Worm (Caenorhabditis elegans) whole organism, late embryonic: ENCODE results near the gene F56C3.4.

Experiments
- C08G9.2 ChIP-seq: sonication (generic microtip); optimal IDR thresholded peaks from 2 replicates; lab custom pipeline; 2016; ENCODE audit warnings: mild to moderate bottlenecking, missing genetic modification characterization, moderate library complexity, missing compliant biosample characterization
- C38D4.7 ChIP-seq: fragments of 200-800 bp; sonication (Bioruptor generic); optimal IDR thresholded peaks from 2 replicates; lab custom pipeline; 2018; ENCODE audit warnings: mild to moderate bottlenecking, missing genetic modification characterization, moderate library complexity, missing compliant biosample characterization
- F13H6.1 ChIP-seq: sonication (generic microtip); optimal IDR thresholded peaks from 2 replicates; lab custom pipeline; 2016; ENCODE audit warnings: missing genetic modification characterization, missing compliant biosample characterization
- K09A11.1 ChIP-seq: sonication (generic microtip); optimal IDR thresholded peaks from 2 replicates; lab custom pipeline; 2017; ENCODE audit warnings: antibody characterized with exemption, mild to moderate bottlenecking, missing genetic modification characterization, missing compliant biosample characterization; ENCODE audit not compliant: insufficient read depth
- Y22D7AL.16 ChIP-seq: sonication (generic microtip); optimal IDR thresholded peaks from 2 replicates; lab custom pipeline; 2016; ENCODE audit warnings: missing genetic modification characterization, missing compliant biosample characterization
- ahr-1 ChIP-seq: sonication (generic microtip); optimal IDR thresholded peaks from 2 replicates; lab custom pipeline; 2016; ENCODE audit warnings: missing genetic modification characterization, missing compliant biosample characterization
- ama-1 ChIP-seq: fragments of 150-350 bp; optimal IDR thresholded peaks from 2 replicates; lab custom pipeline; 2014
- ceh-14 ChIP-seq: sonication (generic microtip); optimal IDR thresholded peaks from 2 replicates; lab custom pipeline; 2016; ENCODE audit warnings: missing genotype, missing genetic modification characterization, missing compliant biosample characterization
- ceh-18 ChIP-seq: sonication (generic microtip); optimal IDR thresholded peaks from 2 replicates; lab custom pipeline; 2016; ENCODE audit warnings: missing genetic modification characterization, missing compliant biosample characterization
- ceh-2 ChIP-seq: sonication (generic microtip); optimal IDR thresholded peaks from 2 replicates; lab custom pipeline; 2016; ENCODE audit warnings: missing genotype, missing genetic modification characterization, missing compliant biosample characterization
- ceh-24 ChIP-seq: sonication (generic microtip); optimal IDR thresholded peaks from 2 replicates; lab custom pipeline; 2016; ENCODE audit warnings: mild to moderate bottlenecking, missing genetic modification characterization, missing compliant biosample characterization
- ceh-30 ChIP-seq: fragments of 150-350 bp; optimal IDR thresholded peaks from 2 replicates; lab custom pipeline; 2014; ENCODE audit warnings: missing biosample characterization, missing genetic modification characterization
- ceh-31 ChIP-seq: sonication (generic microtip); optimal IDR thresholded peaks from 2 replicates; lab custom pipeline; 2016; ENCODE audit warnings: missing genetic modification characterization, missing compliant biosample characterization
- ceh-34 ChIP-seq: sonication (generic microtip); optimal IDR thresholded peaks from 2 replicates; lab custom pipeline; 2016; ENCODE audit warnings: mild to moderate bottlenecking, missing genetic modification characterization, missing compliant biosample characterization
- ceh-45 ChIP-seq: fragments of 200-800 bp; sonication (Bioruptor generic); IDR thresholded peaks from 2 replicates; pipeline ENCODE4 v1.3.6; 2022; ENCODE audit warnings: missing genetic modification reagents, missing genetic modification characterization, missing compliant biosample characterization
- ceh-48 ChIP-seq: sonication (generic microtip); optimal IDR thresholded peaks from 2 replicates; lab custom pipeline; 2016; ENCODE audit warnings: missing genetic modification characterization, inconsistent platforms, missing compliant biosample characterization
- ceh-6 ChIP-seq: fragments of 200-800 bp; sonication (Bioruptor generic); optimal IDR thresholded peaks from 2 replicates; lab custom pipeline; 2018; ENCODE audit warnings: mild to moderate bottlenecking, missing genetic modification characterization, missing compliant biosample characterization
- che-1 ChIP-seq: sonication (generic microtip); optimal IDR thresholded peaks from 2 replicates; lab custom pipeline; 2016; ENCODE audit warnings: mild to moderate bottlenecking, missing genetic modification characterization, missing compliant biosample characterization
- dmd-4 ChIP-seq: sonication (generic microtip); optimal IDR thresholded peaks from 2 replicates; lab custom pipeline; 2016; ENCODE audit warnings: borderline replicate concordance, missing genetic modification characterization, missing compliant biosample characterization
- elt-2 ChIP-seq: sonication (generic microtip); optimal IDR thresholded peaks from 2 replicates; lab custom pipeline; 2016; ENCODE audit warnings: missing genetic modification reagents, missing genetic modification characterization, missing compliant biosample characterization
- ets-4 ChIP-seq: sonication (generic microtip); optimal IDR thresholded peaks from 2 replicates; lab custom pipeline; 2016; ENCODE audit warnings: missing genetic modification characterization, missing compliant biosample characterization
- eyg-1 ChIP-seq: sonication (generic microtip); optimal IDR thresholded peaks from 2 replicates; lab custom pipeline; 2016; ENCODE audit warnings: missing genotype, missing genetic modification characterization, missing compliant biosample characterization
- fax-1 ChIP-seq: sonication (generic microtip); optimal IDR thresholded peaks from 2 replicates; lab custom pipeline; 2016; ENCODE audit warnings: missing genotype, missing genetic modification characterization, missing compliant biosample characterization
- fkh-6 ChIP-seq: sonication (generic microtip); optimal IDR thresholded peaks from 2 replicates; lab custom pipeline; 2016; ENCODE audit warnings: missing genetic modification characterization, missing compliant biosample characterization
- gmeb-2 ChIP-seq: sonication (generic microtip); optimal IDR thresholded peaks from 2 replicates; lab custom pipeline; 2016; ENCODE audit warnings: missing genetic modification characterization, inconsistent platforms, missing compliant biosample characterization
- hlh-13 ChIP-seq: fragments of 200-800 bp; sonication (Bioruptor generic); optimal IDR thresholded peaks from 2 replicates; lab custom pipeline; 2018; ENCODE audit warnings: mild to moderate bottlenecking, missing genetic modification characterization, missing compliant biosample characterization
- hlh-15 ChIP-seq: sonication (generic microtip); optimal IDR thresholded peaks from 2 replicates; lab custom pipeline; 2016; ENCODE audit warnings: missing genetic modification characterization, missing compliant biosample characterization
- lin-11 ChIP-seq: fragments of 200-800 bp; sonication (Bioruptor generic); optimal IDR thresholded peaks from 2 replicates; lab custom pipeline; 2018; ENCODE audit warnings: mild to moderate bottlenecking, missing genetic modification characterization, missing compliant biosample characterization
- madf-2 ChIP-seq: sonication (generic microtip); optimal IDR thresholded peaks from 2 replicates; lab custom pipeline; 2017; ENCODE audit warnings: missing genetic modification characterization, missing compliant biosample characterization
- mec-3 ChIP-seq: sonication (generic microtip); optimal IDR thresholded peaks from 2 replicates; lab custom pipeline; 2016; ENCODE audit warnings: borderline replicate concordance, missing genetic modification characterization, missing compliant biosample characterization
- nfya-1 ChIP-seq: sonication (generic microtip); optimal IDR thresholded peaks from 2 replicates; lab custom pipeline; 2017; ENCODE audit warnings: missing genetic modification characterization, mild to moderate bottlenecking, missing compliant biosample characterization, antibody characterized with exemption, moderate library complexity
- nhr-11 ChIP-seq: fragments of 150-350 bp; optimal IDR thresholded peaks from 2 replicates; lab custom pipeline; 2014; ENCODE audit warnings: missing biosample characterization, missing genetic modification characterization
- nhr-232 ChIP-seq: sonication (generic microtip); optimal IDR thresholded peaks from 2 replicates; lab custom pipeline; 2016; ENCODE audit warnings: missing genetic modification characterization, missing compliant biosample characterization
- npax-4 ChIP-seq: sonication (generic microtip); optimal IDR thresholded peaks from 2 replicates; lab custom pipeline; 2016; ENCODE audit warnings: missing genetic modification characterization, missing compliant biosample characterization
- odd-2 ChIP-seq: sonication (generic microtip); optimal IDR thresholded peaks from 2 replicates; lab custom pipeline; 2017; ENCODE audit warnings: antibody characterized with exemption, mild to moderate bottlenecking, missing genetic modification characterization, missing compliant biosample characterization
- pat-9 ChIP-seq: fragments of 200-800 bp; sonication (Bioruptor generic); optimal IDR thresholded peaks from 2 replicates; lab custom pipeline; 2018; ENCODE audit warnings: mild to moderate bottlenecking, missing genetic modification characterization, moderate library complexity, missing compliant biosample characterization
- pax-1 ChIP-seq: fragments of 150-350 bp; optimal IDR thresholded peaks from 2 replicates; lab custom pipeline; 2014; ENCODE audit warnings: missing biosample characterization, missing genetic modification characterization
- pha-2 ChIP-seq: sonication (generic microtip); optimal IDR thresholded peaks from 2 replicates; lab custom pipeline; 2017; ENCODE audit warnings: mild to moderate bottlenecking, missing genetic modification characterization, missing compliant biosample characterization
- pha-4 ChIP-seq: fragments of 150-350 bp; optimal IDR thresholded peaks from 2 replicates; lab custom pipeline; 2018; ENCODE audit warnings: missing biosample characterization, missing genetic modification reagents, missing genetic modification characterization
- pqm-1 ChIP-seq: sonication (generic microtip); optimal IDR thresholded peaks from 2 replicates; lab custom pipeline; 2016; ENCODE audit warnings: missing genetic modification characterization, missing compliant biosample characterization
- pros-1 ChIP-seq: fragments of 150-350 bp; optimal IDR thresholded peaks from 2 replicates; lab custom pipeline; 2014; ENCODE audit warnings: missing biosample characterization, missing genetic modification reagents, missing genetic modification characterization
- ref-2 ChIP-seq: sonication (generic microtip); optimal IDR thresholded peaks from 2 replicates; lab custom pipeline; 2016; ENCODE audit warnings: missing genetic modification characterization, missing compliant biosample characterization
- rnt-1 ChIP-seq: sonication (generic microtip); optimal IDR thresholded peaks from 2 replicates; lab custom pipeline; 2016; ENCODE audit warnings: missing genetic modification characterization, missing compliant biosample characterization
- sdc-2 ChIP-seq: sonication (generic microtip); optimal IDR thresholded peaks from 2 replicates; lab custom pipeline; 2016; ENCODE audit warnings: missing genotype, missing genetic modification characterization, missing compliant biosample characterization
- tbx-2 ChIP-seq: sonication (generic microtip); optimal IDR thresholded peaks from 2 replicates; lab custom pipeline; 2016; ENCODE audit warnings: missing genetic modification characterization, missing compliant biosample characterization
- tbx-7 ChIP-seq: sonication (generic microtip); optimal IDR thresholded peaks from 2 replicates; lab custom pipeline; 2016; ENCODE audit warnings: missing genotype, missing genetic modification characterization, missing compliant biosample characterization
- ttx-3 ChIP-seq: sonication (generic microtip); optimal IDR thresholded peaks from 2 replicates; lab custom pipeline; 2016; ENCODE audit warnings: missing genetic modification reagents, missing genetic modification characterization, missing compliant biosample characterization
- unc-42 ChIP-seq: sonication (generic microtip); optimal IDR thresholded peaks from 2 replicates; lab custom pipeline; 2016; ENCODE audit warnings: missing genotype, missing genetic modification characterization, missing compliant biosample characterization
- unc-55 ChIP-seq: sonication (generic microtip); optimal IDR thresholded peaks from 2 replicates; lab custom pipeline; 2017; ENCODE audit warnings: missing biosample characterization, missing genetic modification reagents, missing genetic modification characterization
- unc-86 ChIP-seq: sonication (generic microtip); optimal IDR thresholded peaks from 2 replicates; lab custom pipeline; 2016; ENCODE audit warnings: missing genetic modification characterization, missing compliant biosample characterization
- zip-5 ChIP-seq: sonication (generic microtip); optimal IDR thresholded peaks from 2 replicates; lab custom pipeline; 2016; ENCODE audit warnings: missing genetic modification characterization, missing compliant biosample characterization
- ztf-16 ChIP-seq: sonication (generic microtip); optimal IDR thresholded peaks from 2 replicates; lab custom pipeline; 2017; ENCODE audit warnings: missing genetic modification characterization, missing compliant biosample characterization

The F56C3.4 gene

ce11 chrX:1381565-1381964 is 21.0 kb upstream of the F56C3.4 start, which contains the start of gene F56C3.10:
Gene F56C3.10 (minus strand): TSS chrX:1381665.
- TF ChIP-seq tbx-7 (tag; lab: Kevin White, UChicago) (no peak), sdc-2 (tag; lab: Kevin White, UChicago) (no peak)

- TF ChIP-seq ttx-3 (tag; lab: Kevin White, UChicago), result peak; percentile 83
- peak; percentile 80 for TF ChIP-seq hlh-13
- peak; percentile 1 for TF ChIP-seq odd-2 (tag; lab: Kevin White, UChicago)
- peak; percentile 85 for TF ChIP-seq Y22D7AL.16 (tag; lab: Kevin White, UChicago)
- TF ChIP-seq nfya-1 (tag; lab: Kevin White, UChicago), result peak; percentile 77
- TF ChIP-seq ztf-16, result peak; percentile 84
- TF ChIP-seq ceh-6 (GFP tag; lab: Kevin White, UChicago), result peak; percentile 90
- no peak for TF ChIP-seq K09A11.1
- TF ChIP-seq lin-11 (tag; lab: Kevin White, UChicago), result peak; percentile 76
- TF ChIP-seq che-1 (tag; lab: Kevin White, UChicago), result peak; percentile 86
- peak; percentile 97 for TF ChIP-seq sdc-2 (tag; lab: Kevin White, UChicago)
- TF ChIP-seq nhr-11 (tag; lab: Kevin White, UChicago), result no peak
- peak; percentile 70 for TF ChIP-seq ceh-48
- peak; percentile 76 for TF ChIP-seq ceh-18 (tag; lab: Kevin White, UChicago)
- no peak for TF ChIP-seq unc-55 (GFP tag; lab: Kevin White, UChicago)
- TF ChIP-seq ceh-24, result no peak
- peak; percentile 85 for TF ChIP-seq gmeb-2
- no peak for TF ChIP-seq pros-1 (tag; lab: Kevin White, UChicago)
- peak; percentile 78 for TF ChIP-seq fkh-6 (tag; lab: Kevin White, UChicago)
- peak; percentile 82 for TF ChIP-seq madf-2 (tag; lab: Kevin White, UChicago)
- peak; percentile 82 for TF ChIP-seq C08G9.2 (tag; lab: Kevin White, UChicago)
- TF ChIP-seq nhr-232 (tag; lab: Kevin White, UChicago), result peak; percentile 79
- peak; percentile 68 for TF ChIP-seq ceh-2
- peak; percentile 72 for TF ChIP-seq ceh-45 (GFP tag; lab: Robert Waterston, UW)
- TF ChIP-seq pax-1 (tag; lab: Kevin White, UChicago), result no peak
- TF ChIP-seq ceh-34 (tag; lab: Kevin White, UChicago), result peak; percentile 89
- no peak for TF ChIP-seq ama-1 (lab: Kevin White, UChicago)
- peak; percentile 85 for TF ChIP-seq rnt-1 (tag; lab: Kevin White, UChicago)
- TF ChIP-seq ahr-1, result peak; percentile 56
- TF ChIP-seq unc-42 (tag; lab: Kevin White, UChicago), result peak; percentile 17
- peak; percentile 17 for TF ChIP-seq ceh-30 (tag; lab: Kevin White, UChicago)
- TF ChIP-seq fax-1 (tag; lab: Kevin White, UChicago), result peak; percentile 65
- peak; percentile 57 for TF ChIP-seq ceh-14 (tag; lab: Kevin White, UChicago)
- TF ChIP-seq dmd-4, result peak; percentile 79
- TF ChIP-seq hlh-15, result peak; percentile 61
- TF ChIP-seq ref-2 (tag; lab: Kevin White, UChicago), result peak; percentile 84
- TF ChIP-seq tbx-2 (tag; lab: Kevin White, UChicago), result peak; percentile 80
- peak; percentile 80 for TF ChIP-seq pat-9
- TF ChIP-seq ets-4, result peak; percentile 62
- peak; percentile 88 for TF ChIP-seq elt-2 (tag; lab: Kevin White, UChicago)
- TF ChIP-seq unc-86 (tag; lab: Kevin White, UChicago), result peak; percentile 77
- peak; percentile 68 for TF ChIP-seq ceh-31
- peak; percentile 78 for TF ChIP-seq C38D4.7 (GFP tag; lab: Kevin White, UChicago)
- no peak for TF ChIP-seq mec-3 (tag; lab: Kevin White, UChicago)
- TF ChIP-seq eyg-1 (tag; lab: Kevin White, UChicago), result peak; percentile 57
- peak; percentile 53 for TF ChIP-seq npax-4 (tag; lab: Kevin White, UChicago)
- peak; percentile 58 for TF ChIP-seq F13H6.1 (tag; lab: Kevin White, UChicago)
- TF ChIP-seq pha-2 (tag; lab: Kevin White, UChicago), result peak; percentile 81
- TF ChIP-seq pha-4, result no peak
- TF ChIP-seq pqm-1 (tag; lab: Kevin White, UChicago), result peak; percentile 66
- peak; percentile 37 for TF ChIP-seq zip-5 (tag; lab: Kevin White, UChicago)
Measured at ce11 chrX:1379391-1379790, 18.9 kb upstream of the F56C3.4 start.
